Worm (Caenorhabditis elegans): Measurements from ENCODE around the gene C17F4.11.

C17F4.11 gene

ce11 chrII:3248043-3248718, 10.9 kb downstream of the C17F4.11 start, which contains the start of the genes fbxc-50 and C17F4.2 (continued):
- TF ChIP-seq somi-1 (GFP tag; optimal IDR thresholded peaks at IDR 0.05) (no peak), ztf-28 (GFP tag; IDR thresholded peaks at IDR 0.05) (no peak), F55B11.4 (tag; optimal IDR thresholded peaks at IDR 0.05; ENCODE audit: borderline replicate concordance, insufficient read depth) (no peak), ztf-3 (GFP tag; optimal IDR thresholded peaks at IDR 0.05) (no peak), die-1 (tag; optimal IDR thresholded peaks at IDR 0.05) (no peak), nhr-90 (tag; optimal IDR thresholded peaks at IDR 0.05) (no peak), egrh-3 (GFP tag; IDR thresholded peaks at IDR 0.05) (no peak), F52B5.7 (tag; optimal IDR thresholded peaks at IDR 0.05) (no peak), lin-40 (tag; optimal IDR thresholded peaks at IDR 0.05) (no peak), gei-17 (GFP tag; optimal IDR thresholded peaks at IDR 0.05) (no peak), efl-1 (GFP tag; optimal IDR thresholded peaks at IDR 0.05) (peak; percentile 90), chd-7 (tag; optimal IDR thresholded peaks at IDR 0.05) (no peak), mxl-1 (tag; optimal IDR thresholded peaks at IDR 0.05) (no peak), ceh-79 (tag; optimal IDR thresholded peaks at IDR 0.05) (no peak), him-1 (tag; optimal IDR thresholded peaks at IDR 0.05) (no peak), let-526 (GFP tag; IDR thresholded peaks at IDR 0.05) (no peak), madf-10 (tag; optimal IDR thresholded peaks at IDR 0.05) (no peak), hsf-1 (GFP tag; IDR thresholded peaks at IDR 0.05) (no peak), attf-6 (GFP tag; IDR thresholded peaks at IDR 0.05) (no peak), T07F8.4 (tag; optimal IDR thresholded peaks at IDR 0.05) (no peak), F22D6.2 (tag; optimal IDR thresholded peaks at IDR 0.05) (no peak), tbx-9 (tag; optimal IDR thresholded peaks at IDR 0.05; ENCODE audit: borderline replicate concordance) (no peak), ceh-91 (GFP tag; IDR thresholded peaks at IDR 0.05) (no peak), zim-3 (tag; optimal IDR thresholded peaks at IDR 0.05) (no peak), unc-130 (GFP tag; optimal IDR thresholded peaks at IDR 0.05) (no peak), mel-28 (tag; optimal IDR thresholded peaks at IDR 0.05; ENCODE audit: borderline replicate concordance) (no peak), B0019.2 (GFP tag; conservative IDR thresholded peaks at IDR 0.05) (no peak), tlf-1 (GFP tag; optimal IDR thresholded peaks at IDR 0.05) (no peak), repo-1 (tag; optimal IDR thresholded peaks at IDR 0.05) (no peak), C06A6.2 (GFP tag; conservative IDR thresholded peaks at IDR 0.05) (no peak), ztf-25 (GFP tag; IDR thresholded peaks at IDR 0.05) (no peak), lin-35 (GFP tag; optimal IDR thresholded peaks at IDR 0.05) (no peak), aptf-2 (GFP tag; conservative IDR thresholded peaks at IDR 0.05) (no peak), rcor-1 (GFP tag; IDR thresholded peaks at IDR 0.05) (0 out of 2 replicates have a peak, but pooled peaks have one; percentile 10), ztf-26 (tag; optimal IDR thresholded peaks at IDR 0.05) (no peak), lin-54 (GFP tag; optimal IDR thresholded peaks at IDR 0.05) (no peak), lir-1 (GFP tag; conservative IDR thresholded peaks at IDR 0.05) (no peak), pha-4 (tag; optimal IDR thresholded peaks at IDR 0.05) (no peak), sea-2 (GFP tag; IDR thresholded peaks at IDR 0.05) (no peak), F57A8.1 (GFP tag; optimal IDR thresholded peaks at IDR 0.05) (no peak), athp-1 (tag; optimal IDR thresholded peaks at IDR 0.05) (no peak), ekl-4 (GFP tag; IDR thresholded peaks at IDR 0.05) (no peak), hlh-12 (tag; optimal IDR thresholded peaks at IDR 0.05) (no peak), ztf-22 (GFP tag; optimal IDR thresholded peaks at IDR 0.05) (no peak), Y53F4B.3 (GFP tag; IDR thresholded peaks at IDR 0.05) (no peak), ztf-6 (GFP tag; IDR thresholded peaks at IDR 0.05) (no peak), egl-44 (GFP tag; IDR thresholded peaks at IDR 0.05) (no peak), ztf-18 (tag; optimal IDR thresholded peaks at IDR 0.05) (no peak), madf-6 (GFP tag; IDR thresholded peaks at IDR 0.05) (peak; percentile 88)
